Worm (Caenorhabditis elegans): ENCODE measurements around the gene lro-1.

DNA sequence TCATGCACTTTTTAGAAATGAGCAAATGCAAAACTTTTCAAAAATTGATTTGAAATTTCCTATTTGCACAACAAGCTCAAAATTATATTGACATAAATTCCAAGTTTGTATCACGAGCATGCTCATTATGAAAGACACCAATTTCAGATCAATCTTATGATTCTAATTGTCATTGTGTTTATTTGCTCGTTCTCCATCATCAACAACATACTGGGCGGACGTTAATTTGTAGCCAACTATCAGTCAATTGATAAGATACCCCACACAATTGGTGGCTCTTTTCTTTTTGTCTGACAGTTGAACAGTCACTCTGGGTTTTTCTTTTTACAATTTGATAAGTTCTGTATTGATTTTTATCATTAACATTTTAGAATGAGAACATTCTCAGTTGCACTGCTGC, at the start of gene lro-1:
- TF ChIP-seq cog-1 (tag; optimal IDR thresholded peaks at IDR 0.05) = no peak
- TF ChIP-seq tab-1 (GFP tag; IDR thresholded peaks at IDR 0.05) = no peak
- no peak for TF ChIP-seq flt-1 (GFP tag; IDR thresholded peaks at IDR 0.05)
- no peak for TF ChIP-seq ref-1 (GFP tag; conservative IDR thresholded peaks at IDR 0.05)
- TF ChIP-seq ztf-29 (GFP tag; IDR thresholded peaks at IDR 0.05) = no peak
- no peak for TF ChIP-seq med-1 (GFP tag; optimal IDR thresholded peaks at IDR 0.05; ENCODE audit: insufficient read depth)

All from whole organism, midembryonic.